Worm (Caenorhabditis elegans): ENCODE data around the gene eak-7.

DNA sequence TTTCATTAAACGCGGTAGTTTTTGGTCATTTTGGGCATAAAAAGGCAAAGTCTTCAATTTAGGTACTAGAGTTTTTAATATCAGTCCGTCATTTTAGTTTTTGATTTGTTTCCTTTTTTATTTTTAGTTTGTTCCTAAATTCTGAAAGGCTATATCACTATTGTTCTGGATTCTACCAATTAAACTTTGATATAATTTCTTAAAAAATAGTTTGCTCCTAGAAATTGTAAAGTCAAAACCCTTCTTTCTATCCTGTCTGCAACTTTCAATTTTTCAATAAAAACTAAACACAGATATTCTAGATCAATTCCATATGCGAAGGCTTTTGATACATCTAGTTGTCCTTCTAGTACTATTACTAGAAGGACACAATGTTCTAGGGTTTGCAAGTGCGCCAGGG is 7.3 kb upstream of the eak-7 start, which contains the start of gene K08E7.5:
- TF ChIP-seq cog-1 (tag; optimal IDR thresholded peaks at IDR 0.05): no peak
- TF ChIP-seq med-1 (GFP tag; optimal IDR thresholded peaks at IDR 0.05; ENCODE audit: insufficient read depth): no peak
- no peak for TF ChIP-seq T22C8.4 (GFP tag; IDR thresholded peaks at IDR 0.05)
- TF ChIP-seq klf-2 (GFP tag; conservative IDR thresholded peaks at IDR 0.05): no peak
- TF ChIP-seq flt-1 (GFP tag; IDR thresholded peaks at IDR 0.05): no peak
- no peak for TF ChIP-seq ztf-23 (GFP tag; IDR thresholded peaks at IDR 0.05)

Measured in whole organism, midembryonic.